Fruit fly (Drosophila melanogaster): Measurements from ENCODE around the gene His2Av.

His2Av gene

dm6 chr3R:26881121-26881895, 14.6 kb downstream of the His2Av start, which contains the start of the genes ro and T48 (continued):
- TF ChIP-seq CG16863 (GFP tag; optimal IDR thresholded peaks at IDR 0.05) (no peak), corto (GFP tag; optimal IDR thresholded peaks at IDR 0.05) (no peak), unpg (GFP tag; optimal IDR thresholded peaks at IDR 0.05) (peak; percentile 15), Blimp-1 (GFP tag; optimal IDR thresholded peaks at IDR 0.05) (peak; percentile 43), Ada2b (GFP tag; IDR thresholded peaks at IDR 0.05) (no peak), CG31388 (GFP tag; optimal IDR thresholded peaks at IDR 0.05) (no peak), bowl (GFP tag; IDR thresholded peaks at IDR 0.05) (no peak), MBD-R2 (GFP tag; IDR thresholded peaks at IDR 0.05) (peak; percentile 62), bab2 (GFP tag; optimal IDR thresholded peaks at IDR 0.05) (peak; percentile 16), chn (GFP tag; optimal IDR thresholded peaks at IDR 0.05) (peak; percentile 95), CG8388 (GFP tag; optimal IDR thresholded peaks at IDR 0.05) (no peak), HLHmδ (GFP tag; optimal IDR thresholded peaks at IDR 0.05) (peak; percentile 5), Dfd (GFP tag; optimal IDR thresholded peaks at IDR 0.05) (peak in 1 of 2 experiments; percentile 76), CG7839 (tag; optimal IDR thresholded peaks at IDR 0.05) (peak; percentile 45), ssp (GFP tag; IDR thresholded peaks at IDR 0.05) (peak; percentile 70), CG4282 (GFP tag; optimal IDR thresholded peaks at IDR 0.05) (peak; percentile 84), CG9215 (GFP tag; IDR thresholded peaks at IDR 0.05) (peak; percentile 44; the same call in 1 of the 2 replicates), tio (GFP tag; optimal IDR thresholded peaks at IDR 0.05) (no peak), CG34376 (GFP tag; optimal IDR thresholded peaks at IDR 0.05) (peak; percentile 62), lilli (GFP tag; optimal IDR thresholded peaks at IDR 0.05) (peak; percentile 57), Optix (GFP tag; IDR thresholded peaks at IDR 0.05) (peak; percentile 26; the same call in 1 of the 3 replicates), CG14014 (GFP tag; IDR thresholded peaks at IDR 0.05) (peak; percentile 42; the same call in 1 of the 2 replicates), Sin3A (optimal IDR thresholded peaks at IDR 0.05) (peak; percentile 79), slbo (GFP tag; IDR thresholded peaks at IDR 0.05) (peak; percentile 64; the same call in 1 of the 2 replicates), gem (tag; optimal IDR thresholded peaks at IDR 0.05) (peak; percentile 44), dysf (GFP tag; IDR thresholded peaks at IDR 0.05) (0 out of 3 replicates have a peak, but pooled peaks have one; percentile 39), Drgx (GFP tag; IDR thresholded peaks at IDR 0.05) (no peak), B-H1 (GFP tag; IDR thresholded peaks at IDR 0.05) (no peak), CG13775 (GFP tag; optimal IDR thresholded peaks at IDR 0.05) (peak; percentile 54), CG2678 (tag; optimal IDR thresholded peaks at IDR 0.05) (peak; percentile 8), en (GFP tag; optimal IDR thresholded peaks at IDR 0.05) (no peak), ase (GFP tag; IDR thresholded peaks at IDR 0.05) (no peak), CG6689 (GFP tag; IDR thresholded peaks at IDR 0.05) (no peak), br (optimal IDR thresholded peaks at IDR 0.05) (no peak), vnd (GFP tag; IDR thresholded peaks at IDR 0.05; ENCODE audit: partially characterized antibody) (0 out of 3 replicates have a peak, but pooled peaks have one; percentile 19), CG15696 (tag; optimal IDR thresholded peaks at IDR 0.05) (peak; percentile 30), CG11696 (GFP tag; IDR thresholded peaks at IDR 0.05) (0 out of 2 replicates have a peak, but pooled peaks have one; percentile 50), CG30431 (GFP tag; optimal IDR thresholded peaks at IDR 0.05) (no peak), CG11560 (tag; IDR thresholded peaks at IDR 0.05) (peak; percentile 65; the same call in 1 of the 3 replicates), Xrp1 (GFP tag; IDR thresholded peaks at IDR 0.05) (0 out of 2 replicates have a peak, but pooled peaks have one; percentile 12), chm (GFP tag; IDR thresholded peaks at IDR 0.05) (peak; percentile 81), CG32532 (GFP tag; IDR thresholded peaks at IDR 0.05) (no peak; the same call in none of the 2 replicates), CG17328 (GFP tag; IDR thresholded peaks at IDR 0.05) (0 out of 2 replicates have a peak, but pooled peaks have one; percentile 41), CG13123 (GFP tag; optimal IDR thresholded peaks at IDR 0.05) (peak; percentile 7), ken (GFP tag; IDR thresholded peaks at IDR 0.05) (peak; percentile 65), bigmax (GFP tag; optimal IDR thresholded peaks at IDR 0.05) (peak; percentile 34), fu2 (GFP tag; optimal IDR thresholded peaks at IDR 0.05) (peak; percentile 33), Camta (GFP tag; optimal IDR thresholded peaks at IDR 0.05) (peak; percentile 22), GATAe (GFP tag; conservative IDR thresholded peaks at IDR 0.05) (no peak), Gsc (GFP tag; IDR thresholded peaks at IDR 0.05) (no peak)
